ENCODE assay signal across 3 fruit fly cellular contexts in genomic region chr3R:30101389-30101935, dm6.
TF ChIP-seq lines count a peak whose summit lies in the region.

No protein-coding gene starts in this region.

TF ChIP-seq in whole organism, adult, 20 proteins besides CTCF, POLR2A, EP300 and RAD21 (continued from another document):
- no peak for TF ChIP-seq cnc (optimal IDR thresholded peaks at IDR 0.05; lab: Kevin White, UChicago)

TF ChIP-seq in whole organism, embryonic, 481 proteins besides CTCF, POLR2A, EP300 and RAD21 (continued from another document):
- TF ChIP-seq Med (GFP tag; lab: Kevin White, UChicago) (peak; percentile 51), Drgx (GFP tag; IDR thresholded peaks at IDR 0.05; lab: Robert Waterston, UW) (peak; percentile 52), zf30C (GFP tag; optimal IDR thresholded peaks at IDR 0.05; lab: Kevin White, UChicago) (no peak), zfh1 (GFP tag; IDR thresholded peaks at IDR 0.05; lab: Robert Waterston, UW) (no peak)

TF ChIP-seq in whole organism, prepupa, 60 proteins besides CTCF, POLR2A, EP300 and RAD21 (continued from another document):
- TF ChIP-seq fkh (GFP tag; optimal IDR thresholded peaks at IDR 0.05; lab: Kevin White, UChicago) (no peak), CG6276 (GFP tag; optimal IDR thresholded peaks at IDR 0.05; lab: Kevin White, UChicago) (no peak), Smox (GFP tag; optimal IDR thresholded peaks at IDR 0.05; lab: Kevin White, UChicago) (no peak), Sox15 (GFP tag; optimal IDR thresholded peaks at IDR 0.05; lab: Kevin White, UChicago) (peak; percentile 6), Gug (GFP tag; IDR thresholded peaks at IDR 0.05; lab: Robert Waterston, UW) (peak; percentile 38; the same call in 1 of the 2 replicates), CG7368 (GFP tag; optimal IDR thresholded peaks at IDR 0.05; lab: Kevin White, UChicago) (no peak), Hr38 (GFP tag; optimal IDR thresholded peaks at IDR 0.05; lab: Kevin White, UChicago) (no peak), OdsH (GFP tag; optimal IDR thresholded peaks at IDR 0.05; lab: Kevin White, UChicago) (peak; percentile 44), Eip78C (GFP tag; lab: Kevin White, UChicago) (no peak), CG6808 (GFP tag; optimal IDR thresholded peaks at IDR 0.05; lab: Kevin White, UChicago) (no peak), esn (GFP tag; optimal IDR thresholded peaks at IDR 0.05; lab: Kevin White, UChicago) (no peak), CG8319 (GFP tag; optimal IDR thresholded peaks at IDR 0.05; lab: Kevin White, UChicago) (peak; percentile 15), fd85E (GFP tag; optimal IDR thresholded peaks at IDR 0.05; lab: Kevin White, UChicago) (no peak), net (GFP tag; optimal IDR thresholded peaks at IDR 0.05; lab: Kevin White, UChicago) (no peak), Hr39 (GFP tag; optimal IDR thresholded peaks at IDR 0.05; lab: Kevin White, UChicago) (peak; percentile 47), eg (GFP tag; IDR thresholded peaks at IDR 0.05; lab: Robert Waterston, UW) (peak; percentile 65; the same call in 2 of the 3 replicates), Ets96B (tag; optimal IDR thresholded peaks at IDR 0.05; lab: Kevin White, UChicago) (peak; percentile 27), CG1621 (tag; optimal IDR thresholded peaks at IDR 0.05; lab: Kevin White, UChicago) (peak; percentile 21), cyc (GFP tag; optimal IDR thresholded peaks at IDR 0.05; lab: Kevin White, UChicago) (no peak), CG4318 (GFP tag; optimal IDR thresholded peaks at IDR 0.05; lab: Kevin White, UChicago) (peak; percentile 7), CG34406 (GFP tag; optimal IDR thresholded peaks at IDR 0.05; lab: Kevin White, UChicago) (peak; percentile 10), Hr4 (GFP tag; optimal IDR thresholded peaks at IDR 0.05; lab: Kevin White, UChicago) (peak; percentile 43), Ets21C (GFP tag; optimal IDR thresholded peaks at IDR 0.05; lab: Kevin White, UChicago) (no peak), acj6 (GFP tag; optimal IDR thresholded peaks at IDR 0.05; lab: Kevin White, UChicago) (peak; percentile 39), dsx (GFP tag; optimal IDR thresholded peaks at IDR 0.05; lab: Kevin White, UChicago; ENCODE audit: poor library complexity, severe bottlenecking) (no peak), CG11902 (GFP tag; optimal IDR thresholded peaks at IDR 0.05; lab: Kevin White, UChicago) (no peak), CG32006 (GFP tag; optimal IDR thresholded peaks at IDR 0.05; lab: Kevin White, UChicago) (peak; percentile 46), svp (GFP tag; lab: Kevin White, UChicago) (peak; percentile 93), Met (GFP tag; optimal IDR thresholded peaks at IDR 0.05; lab: Kevin White, UChicago) (peak; percentile 51), CG11762 (GFP tag; optimal IDR thresholded peaks at IDR 0.05; lab: Kevin White, UChicago; ENCODE audit: insufficient read depth) (no peak), Lpt (GFP tag; optimal IDR thresholded peaks at IDR 0.05; lab: Kevin White, UChicago) (no peak), CG10631 (GFP tag; optimal IDR thresholded peaks at IDR 0.05; lab: Kevin White, UChicago) (no peak), salr (GFP tag; optimal IDR thresholded peaks at IDR 0.05; lab: Kevin White, UChicago) (peak in 1 of 2 experiments; percentile 40), fd59A (GFP tag; optimal IDR thresholded peaks at IDR 0.05; lab: Kevin White, UChicago) (no peak), CG31627 (GFP tag; optimal IDR thresholded peaks at IDR 0.05; lab: Kevin White, UChicago) (peak; percentile 31), CG11294 (GFP tag; IDR thresholded peaks at IDR 0.05; lab: Robert Waterston, UW) (0 out of 2 replicates have a peak, but pooled peaks have one; percentile 16), Sox14 (GFP tag; optimal IDR thresholded peaks at IDR 0.05; lab: Kevin White, UChicago) (peak; percentile 4), CG15336 (GFP tag; IDR thresholded peaks at IDR 0.05; lab: Robert Waterston, UW) (peak; percentile 62; the same call in 1 of the 2 replicates), Blimp-1 (GFP tag; optimal IDR thresholded peaks at IDR 0.05; lab: Kevin White, UChicago) (no peak), CG6163 (GFP tag; IDR thresholded peaks at IDR 0.05; lab: Robert Waterston, UW) (peak; percentile 71)
